Fruit fly (Drosophila melanogaster) whole organism, embryonic: ENCODE data around the gene ab.

Experiments used
- Atf6 ChIP-seq: fragments of 200-800 bp; sonication (Bioruptor generic); IDR thresholded peaks from 2 replicates; pipeline ENCODE4 v1.3.6; 2022; ENCODE audit warnings: missing biosample characterization, missing genetic modification characterization
- CG11456 ChIP-seq: fragments of 200-800 bp; sonication (Bioruptor generic); IDR thresholded peaks from 3 replicates; pipeline ENCODE4 v1.3.6; 2022; ENCODE audit warnings: missing biosample characterization, missing genetic modification characterization
- CG12236 ChIP-seq: fragments of 200-800 bp; sonication (Bioruptor generic); optimal IDR thresholded peaks from 2 replicates; lab custom pipeline; 2016; ENCODE audit warnings: missing biosample characterization, missing genetic modification characterization
- CG12769 ChIP-seq: fragments of 200-800 bp; sonication (Bioruptor generic); optimal IDR thresholded peaks from 2 replicates; lab custom pipeline; 2019; ENCODE audit warnings: missing biosample characterization, mild to moderate bottlenecking, missing genetic modification characterization, moderate library complexity
- CG13624 ChIP-seq: fragments of 200-800 bp; sonication (Bioruptor generic); optimal IDR thresholded peaks from 2 replicates; lab custom pipeline; 2016; ENCODE audit warnings: missing biosample characterization, missing genetic modification characterization
- CG15601 ChIP-seq: fragments of 200-800 bp; sonication (Bioruptor generic); optimal IDR thresholded peaks from 3 replicates; lab custom pipeline; 2019; ENCODE audit warnings: missing biosample characterization, mild to moderate bottlenecking, missing genetic modification characterization, moderate library complexity
- CG1603 ChIP-seq: fragments of 200-800 bp; sonication (Bioruptor generic); optimal IDR thresholded peaks from 2 replicates; lab custom pipeline; 2019; ENCODE audit warnings: missing biosample characterization, mild to moderate bottlenecking, missing genetic modification characterization, moderate library complexity
- CG16863 ChIP-seq: fragments of 200-800 bp; sonication (Bioruptor generic); optimal IDR thresholded peaks from 3 replicates; lab custom pipeline; 2016; ENCODE audit warnings: missing biosample characterization, missing genetic modification characterization
- CG17186 ChIP-seq: fragments of 200-800 bp; sonication (Bioruptor generic); optimal IDR thresholded peaks from 3 replicates; lab custom pipeline; 2017; ENCODE audit warnings: missing biosample characterization, missing genetic modification reagents, missing genetic modification characterization
- CG2199 ChIP-seq: fragments of 200-800 bp; sonication (Bioruptor generic); IDR thresholded peaks from 3 replicates; pipeline ENCODE4 v1.3.6; 2022; ENCODE audit warnings: missing biosample characterization, missing genetic modification characterization
- CG2712 ChIP-seq: fragments of 200-800 bp; optimal IDR thresholded peaks from 3 replicates; lab custom pipeline; 2019; ENCODE audit warnings: missing biosample characterization, mild to moderate bottlenecking, missing genetic modification characterization, moderate library complexity
- CG5953 ChIP-seq: fragments of 200-800 bp; sonication (Bioruptor generic); IDR thresholded peaks from 2 replicates; pipeline ENCODE4 v1.3.6; 2022; ENCODE audit warnings: missing biosample characterization, missing genetic modification characterization
- CG6175 ChIP-seq: fragments of 200-800 bp; sonication (Bioruptor generic); IDR thresholded peaks from 3 replicates; pipeline ENCODE4 v1.3.6; 2022; ENCODE audit warnings: missing biosample characterization, missing genetic modification characterization
- CG6272 ChIP-seq: fragments of 200-800 bp; sonication (Bioruptor generic); IDR thresholded peaks from 2 replicates; pipeline ENCODE4 v1.3.6; 2022; ENCODE audit warnings: missing biosample characterization, missing genetic modification characterization
- CG6765 ChIP-seq: fragments of 200-800 bp; sonication (Bioruptor generic); optimal IDR thresholded peaks from 3 replicates; lab custom pipeline; 2017; ENCODE audit warnings: missing biosample characterization, mild to moderate bottlenecking, missing genetic modification characterization
- CG7271 ChIP-seq: fragments of 200-800 bp; sonication (Bioruptor generic); optimal IDR thresholded peaks from 2 replicates; lab custom pipeline; 2018; ENCODE audit warnings: missing biosample characterization, mild to moderate bottlenecking, missing genetic modification characterization, moderate library complexity
- CG7357 ChIP-seq: fragments of 200-800 bp; sonication (Bioruptor generic); IDR thresholded peaks from 3 replicates; pipeline ENCODE4 v1.3.6; 2022; ENCODE audit warnings: missing biosample characterization, missing genetic modification characterization
- CG7745 ChIP-seq: fragments of 200-800 bp; sonication (Bioruptor generic); optimal IDR thresholded peaks from 2 replicates; lab custom pipeline; 2018; ENCODE audit warnings: missing biosample characterization, mild to moderate bottlenecking, missing genetic modification characterization, moderate library complexity
- CG7839 ChIP-seq: fragments of 200-800 bp; sonication (Bioruptor generic); optimal IDR thresholded peaks from 3 replicates; lab custom pipeline; 2018; ENCODE audit warnings: missing biosample characterization, mild to moderate bottlenecking, missing genetic modification characterization, moderate library complexity
- CTCF ChIP-seq: fragments of 200-800 bp; sonication (Bioruptor generic); optimal IDR thresholded peaks from 2 replicates; lab custom pipeline; 2017; ENCODE audit warnings: missing biosample characterization, mild to moderate bottlenecking, missing genetic modification characterization, moderate library complexity
- Dref ChIP-seq: fragments of 200-800 bp; sonication (Bioruptor generic); IDR thresholded peaks from 2 replicates; pipeline ENCODE4 v1.3.6; 2022; ENCODE audit warnings: missing biosample characterization, missing genetic modification characterization
- Gug ChIP-seq: fragments of 200-800 bp; sonication (Bioruptor generic); IDR thresholded peaks from 4 replicates; pipeline ENCODE4 v1.3.6; 2022; ENCODE audit warnings: missing biosample characterization, missing genetic modification characterization
- H15 ChIP-seq: fragments of 200-800 bp; sonication (Bioruptor generic); IDR thresholded peaks from 3 replicates; pipeline ENCODE4 v1.3.6; 2022; ENCODE audit warnings: missing biosample characterization, missing genetic modification characterization
- HLHmδ ChIP-seq: fragments of 200-800 bp; sonication (Bioruptor generic); optimal IDR thresholded peaks from 2 replicates; lab custom pipeline; 2018; ENCODE audit warnings: missing biosample characterization, mild to moderate bottlenecking, missing genetic modification characterization, moderate library complexity
- Med ChIP-seq: fragments of 200-800 bp; sonication (Bioruptor generic); peaks from one replicate; lab custom pipeline; 2016; ENCODE audit warnings: missing biosample characterization, missing genetic modification characterization, mild to moderate bottlenecking, inconsistent platforms, moderate library complexity
- Side ChIP-seq: fragments of 200-800 bp; sonication (Bioruptor generic); optimal IDR thresholded peaks from 2 replicates; lab custom pipeline; 2016; ENCODE audit warnings: missing biosample characterization, missing genetic modification characterization
- Sry-β ChIP-seq: fragments of 200-800 bp; sonication (Bioruptor generic); optimal IDR thresholded peaks from 2 replicates; lab custom pipeline; 2018; ENCODE audit warnings: missing biosample characterization, mild to moderate bottlenecking, missing genetic modification characterization, moderate library complexity
- bbx ChIP-seq: fragments of 200-800 bp; sonication (Bioruptor generic); IDR thresholded peaks from 2 replicates; pipeline ENCODE4 v1.3.6; 2022; ENCODE audit warnings: missing biosample characterization, missing genetic modification characterization; ENCODE audit not compliant: partially characterized antibody
- cas ChIP-seq: fragments of 200-800 bp; sonication (Bioruptor generic); IDR thresholded peaks from 2 replicates; pipeline ENCODE4 v1.3.6; 2022; ENCODE audit warnings: missing biosample characterization, missing genetic modification characterization
- chif ChIP-seq, 2 experiments: fragments of 200-800 bp; sonication (Bioruptor generic); optimal IDR thresholded peaks; 3 replicates each; lab custom pipeline; 2016; ENCODE audit warnings: missing biosample characterization in 2 of 2, missing genetic modification characterization in 2 of 2
- chinmo ChIP-seq: fragments of 200-800 bp; sonication (Bioruptor generic); IDR thresholded peaks from 4 replicates; pipeline ENCODE4 v1.3.6; 2022; ENCODE audit warnings: missing biosample characterization, missing genetic modification characterization; ENCODE audit not compliant: partially characterized antibody
- dati ChIP-seq: fragments of 200-800 bp; sonication (Bioruptor generic); IDR thresholded peaks from 2 replicates; pipeline ENCODE4 v1.3.6; 2022; ENCODE audit warnings: missing biosample characterization, missing genetic modification characterization
- gem ChIP-seq: fragments of 200-800 bp; sonication (Bioruptor generic); optimal IDR thresholded peaks from 2 replicates; lab custom pipeline; 2019; ENCODE audit warnings: missing biosample characterization, mild to moderate bottlenecking, missing genetic modification characterization, moderate library complexity
- jigr1 ChIP-seq: fragments of 200-800 bp; sonication (Bioruptor generic); IDR thresholded peaks from 3 replicates; pipeline ENCODE4 v1.3.6; 2022; ENCODE audit warnings: missing biosample characterization, missing genetic modification characterization
- kay ChIP-seq: fragments of 200-800 bp; sonication (Bioruptor generic); optimal IDR thresholded peaks from 2 replicates; lab custom pipeline; 2016; ENCODE audit warnings: missing biosample characterization, missing genetic modification characterization
- lmd ChIP-seq: fragments of 200-800 bp; sonication (Bioruptor generic); IDR thresholded peaks from 2 replicates; pipeline ENCODE4 v1.3.6; 2022; ENCODE audit warnings: missing biosample characterization, missing genetic modification characterization
- nom ChIP-seq: fragments of 200-800 bp; sonication (Bioruptor generic); optimal IDR thresholded peaks from 2 replicates; lab custom pipeline; 2017; ENCODE audit warnings: missing biosample characterization, missing genetic modification characterization, mild to moderate bottlenecking, moderate library complexity, missing genetic modification reagents
- peb ChIP-seq: fragments of 200-800 bp; sonication (Bioruptor generic); IDR thresholded peaks from 2 replicates; pipeline ENCODE4 v1.3.6; 2022; ENCODE audit warnings: missing biosample characterization, missing genetic modification characterization
- pita ChIP-seq: fragments of 200-800 bp; sonication (Bioruptor generic); optimal IDR thresholded peaks from 2 replicates; lab custom pipeline; 2017; ENCODE audit warnings: missing biosample characterization, mild to moderate bottlenecking, missing genetic modification characterization
- pnt ChIP-seq: fragments of 200-800 bp; sonication (Bioruptor generic); optimal IDR thresholded peaks from 3 replicates; lab custom pipeline; 2016; ENCODE audit warnings: missing biosample characterization, missing genetic modification characterization
- prd ChIP-seq, 3 experiments: fragments of >200 bp in 2 of 3; fragments of 200-800 bp in 1 of 3; sonication (Bioruptor generic) in 1 of 3; optimal IDR thresholded peaks in 2 of 3; IDR thresholded peaks in 1 of 3; 2 replicates in 2 of 3; 3 replicates in 1 of 3; pipeline versions ENCODE4 v1.3.6 to Lab custom; 2017 to 2022; ENCODE audit warnings: missing biosample characterization in 1 of 3, missing genetic modification characterization in 1 of 3
- psq ChIP-seq: fragments of 200-800 bp; sonication (Bioruptor generic); optimal IDR thresholded peaks from 2 replicates; lab custom pipeline; 2017; ENCODE audit warnings: missing biosample characterization, missing genetic modification characterization
- run ChIP-seq: fragments of 200-800 bp; sonication (Bioruptor generic); optimal IDR thresholded peaks from 3 replicates; lab custom pipeline; 2018; ENCODE audit warnings: missing biosample characterization, mild to moderate bottlenecking, missing genetic modification characterization
- sd ChIP-seq: fragments of 200-800 bp; sonication (Bioruptor generic); optimal IDR thresholded peaks from 3 replicates; lab custom pipeline; 2018; ENCODE audit warnings: missing biosample characterization, mild to moderate bottlenecking, missing genetic modification characterization, moderate library complexity
- seq ChIP-seq: fragments of 200-800 bp; sonication (Bioruptor generic); IDR thresholded peaks from 2 replicates; pipeline ENCODE4 v1.3.6; 2022; ENCODE audit warnings: missing biosample characterization, missing genetic modification characterization
- shn ChIP-seq: fragments of 200-800 bp; sonication (Bioruptor generic); optimal IDR thresholded peaks from 3 replicates; lab custom pipeline; 2016; ENCODE audit warnings: missing biosample characterization, missing genetic modification characterization
- slp2 ChIP-seq: fragments of 200-800 bp; sonication (Bioruptor generic); optimal IDR thresholded peaks from 2 replicates; lab custom pipeline; 2016; ENCODE audit warnings: missing biosample characterization, missing genetic modification characterization
- stc ChIP-seq: fragments of 200-800 bp; sonication (Bioruptor generic); IDR thresholded peaks from 2 replicates; pipeline ENCODE4 v1.3.6; 2022; ENCODE audit warnings: missing biosample characterization, missing genetic modification characterization
- stwl ChIP-seq: fragments of 200-800 bp; sonication (Bioruptor generic); optimal IDR thresholded peaks from 3 replicates; lab custom pipeline; 2018; ENCODE audit warnings: missing biosample characterization, mild to moderate bottlenecking, missing genetic modification characterization, moderate library complexity
- yki ChIP-seq: fragments of >200 bp; optimal IDR thresholded peaks from 3 replicates; lab custom pipeline; 2018

The ab gene

DNA sequence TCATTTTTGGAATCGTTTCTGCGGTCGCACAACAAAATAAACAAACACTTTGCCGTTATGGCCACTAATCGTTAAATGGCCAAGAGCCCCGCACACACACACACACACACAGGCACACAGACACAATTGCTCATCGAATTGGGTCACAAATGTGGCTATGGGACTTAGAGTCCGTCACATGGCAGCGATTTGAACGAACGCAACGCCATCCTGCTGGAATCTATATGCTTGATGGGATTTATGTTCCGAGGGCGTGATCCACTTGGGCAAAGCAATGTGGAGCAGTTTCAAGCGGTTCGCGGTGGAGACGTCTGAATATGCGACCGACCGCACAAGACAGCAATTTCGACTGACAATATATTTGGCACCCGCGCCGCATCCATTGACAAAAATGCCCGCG, 39.9 kb upstream of the ab start:
- no peak for TF ChIP-seq yki
- no peak for TF ChIP-seq chif (GFP tag; optimal IDR thresholded peaks at IDR 0.05; lab: Kevin White, UChicago)
- TF ChIP-seq peb (GFP tag; lab: Robert Waterston, UW), result no peak
- TF ChIP-seq Med (GFP tag; lab: Kevin White, UChicago), result peak; percentile 60
- TF ChIP-seq cas (GFP tag; lab: Robert Waterston, UW), result 0 out of 2 replicates have a peak, but pooled peaks have one; percentile 16
- no peak for TF ChIP-seq CG17186
- TF ChIP-seq CG12769 (tag; lab: Kevin White, UChicago), result peak; percentile 82
- TF ChIP-seq CG6272 (GFP tag; lab: Robert Waterston, UW), result no peak
- TF ChIP-seq prd (optimal IDR thresholded peaks at IDR 0.05; lab: Kevin White, UChicago), result no peak
- TF ChIP-seq prd (GFP tag; IDR thresholded peaks at IDR 0.05; lab: Robert Waterston, UW), result no peak
- TF ChIP-seq Atf6 (GFP tag; lab: Robert Waterston, UW), result no peak
- TF ChIP-seq CG7271 (tag; lab: Kevin White, UChicago), result no peak
- no peak for TF ChIP-seq psq (GFP tag; lab: Kevin White, UChicago)
- no peak for TF ChIP-seq HLHmδ
- TF ChIP-seq run (tag; lab: Kevin White, UChicago), result no peak
- peak; percentile 2 for TF ChIP-seq sd (tag; lab: Kevin White, UChicago)
- no peak for TF ChIP-seq stc (GFP tag; lab: Robert Waterston, UW)
- TF ChIP-seq kay (GFP tag; lab: Kevin White, UChicago), result no peak
- TF ChIP-seq seq, result no peak
- 0 out of 3 replicates have a peak, but pooled peaks have one; percentile 43 for TF ChIP-seq CG11456 (GFP tag; lab: Robert Waterston, UW)
- no peak for TF ChIP-seq CG7745 (tag; lab: Kevin White, UChicago)
- TF ChIP-seq Side (GFP tag; lab: Kevin White, UChicago), result no peak
- no peak for TF ChIP-seq CG5953 (GFP tag; lab: Robert Waterston, UW)
- TF ChIP-seq pnt (GFP tag; lab: Kevin White, UChicago), result no peak
- TF ChIP-seq chinmo (GFP tag; lab: Robert Waterston, UW), result 0 out of 4 replicates have a peak, but pooled peaks have one; percentile 51
- TF ChIP-seq, all 482 proteins: peak for 6

dm6 chr2L:11171615-11172356, 38.7 kb upstream of the ab start, which contains the start of gene Vm32E:
Vm32E (minus strand) TSS chr2L:11171665.
- TF ChIP-seq Dref (GFP tag; lab: Robert Waterston, UW) (no peak), bbx (GFP tag; lab: Robert Waterston, UW) (no peak), CG6765 (GFP tag; lab: Kevin White, UChicago) (no peak), stwl (tag; lab: Kevin White, UChicago) (peak; percentile 79), CG2199 (GFP tag; lab: Robert Waterston, UW) (0 out of 3 replicates have a peak, but pooled peaks have one; percentile 69), CG7839 (tag; lab: Kevin White, UChicago) (peak; percentile 18), CTCF (peak; percentile 95), pnt (GFP tag; lab: Kevin White, UChicago) (no peak), jigr1 (GFP tag; lab: Robert Waterston, UW) (no peak), lmd (GFP tag; lab: Robert Waterston, UW) (no peak), kay (GFP tag; lab: Kevin White, UChicago) (no peak), pita (GFP tag; lab: Kevin White, UChicago) (peak; percentile 59), Gug (GFP tag; lab: Robert Waterston, UW) (no peak), CG16863 (GFP tag; lab: Kevin White, UChicago) (no peak), CG2712 (peak; percentile 16), gem (peak; percentile 16), CG15601 (peak; percentile 13), CG7357 (no peak), slp2 (GFP tag; lab: Kevin White, UChicago) (no peak), shn (GFP tag; lab: Kevin White, UChicago) (no peak), CG12236 (GFP tag; lab: Kevin White, UChicago) (no peak), CG6175 (GFP tag; lab: Robert Waterston, UW) (no peak), Med (GFP tag; lab: Kevin White, UChicago) (peak; percentile 71), CG13624 (GFP tag; lab: Kevin White, UChicago) (no peak), nom (GFP tag; lab: Kevin White, UChicago) (no peak), CG1603 (tag; lab: Kevin White, UChicago) (peak; percentile 38), Sry-β (GFP tag; lab: Kevin White, UChicago) (no peak), H15 (GFP tag; lab: Robert Waterston, UW) (no peak), dati (GFP tag; lab: Robert Waterston, UW) (no peak)
